Worm (Caenorhabditis elegans) whole organism, late embryonic: ENCODE measurements around the gene ZK637.15.

Experiments
- C38D4.7 ChIP-seq: fragments of 200-800 bp; sonication (Bioruptor generic); optimal IDR thresholded peaks from 2 replicates; lab custom pipeline; 2018; ENCODE audit warnings: mild to moderate bottlenecking, missing genetic modification characterization, moderate library complexity, missing compliant biosample characterization
- F13H6.1 ChIP-seq: sonication (generic microtip); optimal IDR thresholded peaks from 2 replicates; lab custom pipeline; 2016; ENCODE audit warnings: missing genetic modification characterization, missing compliant biosample characterization
- ahr-1 ChIP-seq: sonication (generic microtip); optimal IDR thresholded peaks from 2 replicates; lab custom pipeline; 2016; ENCODE audit warnings: missing genetic modification characterization, missing compliant biosample characterization
- ama-1 ChIP-seq: fragments of 150-350 bp; optimal IDR thresholded peaks from 2 replicates; lab custom pipeline; 2014
- ceh-14 ChIP-seq: sonication (generic microtip); optimal IDR thresholded peaks from 2 replicates; lab custom pipeline; 2016; ENCODE audit warnings: missing genotype, missing genetic modification characterization, missing compliant biosample characterization
- ceh-18 ChIP-seq: sonication (generic microtip); optimal IDR thresholded peaks from 2 replicates; lab custom pipeline; 2016; ENCODE audit warnings: missing genetic modification characterization, missing compliant biosample characterization
- ceh-2 ChIP-seq: sonication (generic microtip); optimal IDR thresholded peaks from 2 replicates; lab custom pipeline; 2016; ENCODE audit warnings: missing genotype, missing genetic modification characterization, missing compliant biosample characterization
- ceh-22 ChIP-seq: sonication (generic microtip); optimal IDR thresholded peaks from 2 replicates; lab custom pipeline; 2017; ENCODE audit warnings: missing biosample characterization, missing genetic modification characterization
- ceh-30 ChIP-seq: fragments of 150-350 bp; optimal IDR thresholded peaks from 2 replicates; lab custom pipeline; 2014; ENCODE audit warnings: missing biosample characterization, missing genetic modification characterization
- ceh-31 ChIP-seq: sonication (generic microtip); optimal IDR thresholded peaks from 2 replicates; lab custom pipeline; 2016; ENCODE audit warnings: missing genetic modification characterization, missing compliant biosample characterization
- ceh-34 ChIP-seq: sonication (generic microtip); optimal IDR thresholded peaks from 2 replicates; lab custom pipeline; 2016; ENCODE audit warnings: mild to moderate bottlenecking, missing genetic modification characterization, missing compliant biosample characterization
- ceh-45 ChIP-seq: fragments of 200-800 bp; sonication (Bioruptor generic); IDR thresholded peaks from 2 replicates; pipeline ENCODE4 v1.3.6; 2022; ENCODE audit warnings: missing genetic modification reagents, missing genetic modification characterization, missing compliant biosample characterization
- ceh-48 ChIP-seq: sonication (generic microtip); optimal IDR thresholded peaks from 2 replicates; lab custom pipeline; 2016; ENCODE audit warnings: missing genetic modification characterization, inconsistent platforms, missing compliant biosample characterization
- ceh-6 ChIP-seq: fragments of 200-800 bp; sonication (Bioruptor generic); optimal IDR thresholded peaks from 2 replicates; lab custom pipeline; 2018; ENCODE audit warnings: mild to moderate bottlenecking, missing genetic modification characterization, missing compliant biosample characterization
- ceh-9 ChIP-seq: sonication (generic microtip); optimal IDR thresholded peaks from 2 replicates; lab custom pipeline; 2016; ENCODE audit warnings: mild to moderate bottlenecking, missing genetic modification characterization, inconsistent platforms, missing compliant biosample characterization
- dve-1 ChIP-seq: sonication (generic microtip); optimal IDR thresholded peaks from 2 replicates; lab custom pipeline; 2017; ENCODE audit warnings: antibody characterized with exemption, mild to moderate bottlenecking, missing genetic modification characterization, missing compliant biosample characterization
- elt-2 ChIP-seq: sonication (generic microtip); optimal IDR thresholded peaks from 2 replicates; lab custom pipeline; 2016; ENCODE audit warnings: missing genetic modification reagents, missing genetic modification characterization, missing compliant biosample characterization
- elt-4 ChIP-seq: sonication (generic microtip); optimal IDR thresholded peaks from 2 replicates; lab custom pipeline; 2016; ENCODE audit warnings: missing genetic modification characterization, missing compliant biosample characterization
- ets-4 ChIP-seq: sonication (generic microtip); optimal IDR thresholded peaks from 2 replicates; lab custom pipeline; 2016; ENCODE audit warnings: missing genetic modification characterization, missing compliant biosample characterization
- eyg-1 ChIP-seq: sonication (generic microtip); optimal IDR thresholded peaks from 2 replicates; lab custom pipeline; 2016; ENCODE audit warnings: missing genotype, missing genetic modification characterization, missing compliant biosample characterization
- fax-1 ChIP-seq: sonication (generic microtip); optimal IDR thresholded peaks from 2 replicates; lab custom pipeline; 2016; ENCODE audit warnings: missing genotype, missing genetic modification characterization, missing compliant biosample characterization
- fkh-6 ChIP-seq: sonication (generic microtip); optimal IDR thresholded peaks from 2 replicates; lab custom pipeline; 2016; ENCODE audit warnings: missing genetic modification characterization, missing compliant biosample characterization
- hlh-15 ChIP-seq: sonication (generic microtip); optimal IDR thresholded peaks from 2 replicates; lab custom pipeline; 2016; ENCODE audit warnings: missing genetic modification characterization, missing compliant biosample characterization
- hlh-30 ChIP-seq: sonication (generic microtip); optimal IDR thresholded peaks from 2 replicates; lab custom pipeline; 2017; ENCODE audit warnings: antibody characterized with exemption, missing genetic modification characterization, missing compliant biosample characterization; ENCODE audit not compliant: insufficient read depth
- hlh-6 ChIP-seq: sonication (generic microtip); optimal IDR thresholded peaks from 2 replicates; lab custom pipeline; 2016; ENCODE audit warnings: missing genotype, missing genetic modification characterization, missing compliant biosample characterization
- hlh-8 ChIP-seq: sonication (generic microtip); optimal IDR thresholded peaks from 2 replicates; lab custom pipeline; 2016; ENCODE audit warnings: missing genotype, missing genetic modification characterization, missing compliant biosample characterization
- lim-6 ChIP-seq: sonication (generic microtip); optimal IDR thresholded peaks from 2 replicates; lab custom pipeline; 2016; ENCODE audit warnings: missing genetic modification characterization, missing compliant biosample characterization
- lin-11 ChIP-seq: fragments of 200-800 bp; sonication (Bioruptor generic); optimal IDR thresholded peaks from 2 replicates; lab custom pipeline; 2018; ENCODE audit warnings: mild to moderate bottlenecking, missing genetic modification characterization, missing compliant biosample characterization
- madf-2 ChIP-seq: sonication (generic microtip); optimal IDR thresholded peaks from 2 replicates; lab custom pipeline; 2017; ENCODE audit warnings: missing genetic modification characterization, missing compliant biosample characterization
- nhr-232 ChIP-seq: sonication (generic microtip); optimal IDR thresholded peaks from 2 replicates; lab custom pipeline; 2016; ENCODE audit warnings: missing genetic modification characterization, missing compliant biosample characterization
- npax-4 ChIP-seq: sonication (generic microtip); optimal IDR thresholded peaks from 2 replicates; lab custom pipeline; 2016; ENCODE audit warnings: missing genetic modification characterization, missing compliant biosample characterization
- pat-9 ChIP-seq: fragments of 200-800 bp; sonication (Bioruptor generic); optimal IDR thresholded peaks from 2 replicates; lab custom pipeline; 2018; ENCODE audit warnings: mild to moderate bottlenecking, missing genetic modification characterization, moderate library complexity, missing compliant biosample characterization
- pros-1 ChIP-seq: fragments of 150-350 bp; optimal IDR thresholded peaks from 2 replicates; lab custom pipeline; 2014; ENCODE audit warnings: missing biosample characterization, missing genetic modification reagents, missing genetic modification characterization
- rnt-1 ChIP-seq: sonication (generic microtip); optimal IDR thresholded peaks from 2 replicates; lab custom pipeline; 2016; ENCODE audit warnings: missing genetic modification characterization, missing compliant biosample characterization
- sdc-2 ChIP-seq: sonication (generic microtip); optimal IDR thresholded peaks from 2 replicates; lab custom pipeline; 2016; ENCODE audit warnings: missing genotype, missing genetic modification characterization, missing compliant biosample characterization
- tbx-2 ChIP-seq: sonication (generic microtip); optimal IDR thresholded peaks from 2 replicates; lab custom pipeline; 2016; ENCODE audit warnings: missing genetic modification characterization, missing compliant biosample characterization
- unc-86 ChIP-seq: sonication (generic microtip); optimal IDR thresholded peaks from 2 replicates; lab custom pipeline; 2016; ENCODE audit warnings: missing genetic modification characterization, missing compliant biosample characterization
- zip-5 ChIP-seq: sonication (generic microtip); optimal IDR thresholded peaks from 2 replicates; lab custom pipeline; 2016; ENCODE audit warnings: missing genetic modification characterization, missing compliant biosample characterization
- ztf-16 ChIP-seq: sonication (generic microtip); optimal IDR thresholded peaks from 2 replicates; lab custom pipeline; 2017; ENCODE audit warnings: missing genetic modification characterization, missing compliant biosample characterization

Gene ZK637.15

DNA sequence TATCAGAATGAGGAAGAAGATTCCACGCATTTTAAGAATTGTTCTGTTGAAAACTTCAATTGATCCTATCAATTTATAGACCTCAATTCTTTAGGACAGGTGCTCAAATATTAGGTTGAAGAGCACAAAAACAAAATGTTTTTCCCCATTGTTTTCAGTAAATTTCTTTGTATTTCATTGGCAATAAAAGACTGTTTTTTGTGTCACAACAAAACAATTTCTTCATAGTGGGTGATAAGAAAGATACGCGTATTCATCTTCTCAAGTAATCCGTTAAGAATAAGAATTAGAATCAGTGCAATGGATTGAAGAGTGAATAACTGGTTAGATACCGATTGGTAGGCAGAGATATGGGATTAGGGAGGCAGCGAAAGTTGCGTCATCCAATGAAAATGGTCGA is 40.8 kb downstream of the ZK637.15 start, which contains the start of gene ZK643.6:
TSS of gene ZK643.6 (minus strand) at position 101 of the 400 bp plus-strand sequence.
- no peak for TF ChIP-seq lin-11 (tag; lab: Kevin White, UChicago)
- no peak for TF ChIP-seq hlh-6
- no peak for TF ChIP-seq ceh-18 (tag; lab: Kevin White, UChicago)
- no peak for TF ChIP-seq eyg-1
- TF ChIP-seq ceh-45 (GFP tag; lab: Robert Waterston, UW), result no peak
- no peak for TF ChIP-seq nhr-232 (tag; lab: Kevin White, UChicago)
- TF ChIP-seq ceh-2 (tag; lab: Kevin White, UChicago), result no peak
- TF ChIP-seq lim-6 (tag; lab: Kevin White, UChicago), result no peak
- no peak for TF ChIP-seq hlh-30
- TF ChIP-seq, all 69 proteins: peak for 0

DNA sequence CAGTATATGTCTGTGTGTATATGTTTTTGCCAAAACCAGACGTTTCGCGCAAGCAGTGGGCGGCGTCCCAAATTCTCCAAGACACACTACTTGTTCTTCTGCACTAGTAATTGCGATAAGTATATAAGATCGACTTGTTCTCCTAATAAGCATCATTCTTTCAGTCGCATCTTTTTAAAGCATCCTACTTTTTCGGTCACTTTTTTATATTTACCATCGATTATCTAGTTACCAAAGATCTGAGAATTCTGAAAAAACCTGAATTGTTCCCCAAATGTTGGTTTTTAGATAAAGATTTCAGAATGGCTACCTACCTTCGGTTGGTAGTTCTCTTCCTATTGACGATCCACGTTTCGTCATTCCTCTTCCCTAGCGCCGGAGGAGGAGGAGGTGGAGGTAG is 42.1 kb downstream of the ZK637.15 start, which contains the start of gene grl-25:
TSS of gene grl-25 (plus strand) at position 301 of the 400 bp plus-strand sequence.
- no peak for TF ChIP-seq lin-11 (tag; lab: Kevin White, UChicago)
- no peak for TF ChIP-seq hlh-15 (tag; lab: Kevin White, UChicago)
- no peak for TF ChIP-seq tbx-2 (tag; lab: Kevin White, UChicago)
- TF ChIP-seq ztf-16 (tag; lab: Kevin White, UChicago), result no peak
- TF ChIP-seq ceh-14, result no peak
- no peak for TF ChIP-seq pat-9 (tag; lab: Kevin White, UChicago)
- TF ChIP-seq ceh-45 (GFP tag; lab: Robert Waterston, UW), result no peak
- no peak for TF ChIP-seq C38D4.7
- TF ChIP-seq ceh-9 (tag; lab: Kevin White, UChicago), result no peak
- TF ChIP-seq ceh-30 (tag; lab: Kevin White, UChicago), result no peak
- no peak for TF ChIP-seq ahr-1
- TF ChIP-seq unc-86 (tag; lab: Kevin White, UChicago), result no peak

DNA sequence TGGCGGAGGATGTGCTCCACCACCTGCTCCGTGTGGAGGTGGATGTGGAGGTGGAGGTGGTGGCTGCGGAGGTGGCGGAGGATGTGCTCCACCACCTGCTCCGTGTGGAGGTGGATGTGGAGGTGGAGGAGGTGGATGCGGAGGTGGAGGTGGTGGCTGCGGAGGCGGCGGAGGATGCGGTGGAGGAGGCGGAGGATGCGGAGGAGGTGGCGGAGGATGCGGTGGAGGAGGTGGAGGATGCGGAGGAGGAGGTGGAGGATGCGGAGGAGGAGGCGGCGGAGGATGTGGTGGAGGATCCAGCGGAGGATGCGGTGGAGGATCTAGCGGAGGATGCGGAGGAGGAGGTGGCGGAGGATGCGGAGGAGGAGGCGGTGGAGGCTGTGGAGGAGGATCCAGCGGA is 42.6 kb downstream of the ZK637.15 start:
- TF ChIP-seq sdc-2 (tag; lab: Kevin White, UChicago) (no peak), ama-1 (lab: Kevin White, UChicago) (no peak), elt-2 (no peak), ceh-22 (tag; lab: Kevin White, UChicago) (no peak), elt-4 (no peak), ceh-34 (tag; lab: Kevin White, UChicago) (no peak), zip-5 (tag; lab: Kevin White, UChicago) (no peak), ets-4 (tag; lab: Kevin White, UChicago) (no peak), ceh-6 (GFP tag; lab: Kevin White, UChicago) (no peak), npax-4 (tag; lab: Kevin White, UChicago) (no peak), ceh-45 (GFP tag; lab: Robert Waterston, UW) (no peak), fkh-6 (tag; lab: Kevin White, UChicago) (no peak), fax-1 (tag; lab: Kevin White, UChicago) (no peak), lim-6 (tag; lab: Kevin White, UChicago) (no peak), F13H6.1 (no peak), rnt-1 (tag; lab: Kevin White, UChicago) (no peak), pros-1 (tag; lab: Kevin White, UChicago) (no peak)

DNA sequence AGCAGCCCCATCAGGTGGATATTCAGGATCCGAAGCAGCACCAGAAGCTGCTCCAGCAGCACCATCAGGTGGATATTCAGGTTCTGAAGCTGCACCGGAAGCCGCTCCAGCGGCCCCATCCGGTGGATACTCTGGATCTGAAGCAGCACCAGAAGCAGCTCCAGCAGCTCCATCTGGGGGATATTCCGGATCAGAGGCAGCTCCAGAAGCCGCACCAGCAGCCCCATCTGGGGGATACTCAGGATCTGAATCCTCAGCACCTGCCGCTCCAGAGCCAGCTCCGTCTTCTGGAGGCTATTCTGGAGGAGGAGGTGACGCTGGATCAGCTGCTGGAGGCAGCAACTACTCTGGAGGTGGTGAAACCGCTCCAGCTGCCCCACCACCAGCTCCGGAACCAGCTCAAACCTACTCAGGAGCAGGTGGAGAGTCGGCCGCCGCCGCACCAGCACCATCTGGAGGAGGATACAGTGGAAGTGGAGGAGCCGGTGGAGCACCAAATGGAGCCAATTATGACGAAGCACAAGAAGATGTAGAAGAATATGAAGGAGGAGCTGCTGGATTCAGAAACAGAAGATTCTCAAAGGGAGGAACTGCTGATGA is 44.9 kb downstream of the ZK637.15 start:
- peak; percentile 43 for TF ChIP-seq dve-1
- no peak for TF ChIP-seq ceh-48

DNA sequence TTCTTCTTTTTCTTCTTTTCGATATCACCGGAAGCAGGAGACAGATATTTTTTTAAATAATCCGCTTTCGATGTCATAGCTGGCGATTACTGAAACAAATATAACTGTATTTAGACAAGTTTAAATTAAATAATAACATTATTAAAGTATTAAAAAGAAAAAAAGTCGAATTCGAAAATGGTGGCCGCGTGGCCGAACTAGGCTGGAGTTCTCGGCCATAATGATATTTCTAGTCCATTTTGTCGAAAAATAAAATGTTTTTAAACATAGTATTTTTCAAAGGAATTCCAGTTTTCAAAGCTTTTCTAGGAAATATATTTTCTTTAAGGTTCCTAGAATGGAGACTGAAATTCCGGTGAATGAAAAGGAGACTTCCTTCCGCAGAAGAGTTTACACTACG is 47.8 kb downstream of the ZK637.15 start, which contains the start of the genes bud-13 and rpap-2:
TSS of gene bud-13 (minus strand) at position 89 of the 400 bp plus-strand sequence.
TSS of gene rpap-2 (plus strand) at position 329 of the 400 bp plus-strand sequence.
- no peak for TF ChIP-seq ceh-14
- TF ChIP-seq hlh-8 (tag; lab: Kevin White, UChicago), result peak; percentile 22
- peak; percentile 8 for TF ChIP-seq ceh-2 (tag; lab: Kevin White, UChicago)
- no peak for TF ChIP-seq nhr-232 (tag; lab: Kevin White, UChicago)
- TF ChIP-seq ceh-31, result peak; percentile 46
- TF ChIP-seq tbx-2 (tag; lab: Kevin White, UChicago), result peak; percentile 36
- TF ChIP-seq elt-2, result no peak
- no peak for TF ChIP-seq madf-2 (tag; lab: Kevin White, UChicago)
- TF ChIP-seq zip-5 (tag; lab: Kevin White, UChicago), result peak; percentile 15
